Fruit fly (Drosophila melanogaster) whole organism, embryonic: ENCODE measurements around the gene CG18622.

ENCODE experiments used
- Atf6 ChIP-seq: fragments of 200-800 bp; sonication (Bioruptor generic); IDR thresholded peaks from 2 replicates; pipeline ENCODE4 v1.3.6; 2022; ENCODE audit warnings: missing biosample characterization, missing genetic modification characterization
- BEAF-32 ChIP-seq: fragments of 200-800 bp; sonication (Bioruptor generic); optimal IDR thresholded peaks from 3 replicates; lab custom pipeline; 2017; ENCODE audit warnings: missing biosample characterization, missing genetic modification characterization, mild to moderate bottlenecking, moderate library complexity, missing genetic modification reagents
- Blimp-1 ChIP-seq: fragments of 200-800 bp; sonication (Bioruptor generic); optimal IDR thresholded peaks from 3 replicates; lab custom pipeline; 2018; ENCODE audit warnings: missing biosample characterization, missing genetic modification characterization, mild to moderate bottlenecking, moderate library complexity, missing genetic modification reagents
- CG10321 ChIP-seq: fragments of 200-800 bp; sonication (Bioruptor generic); IDR thresholded peaks from 2 replicates; pipeline ENCODE4 v1.3.6; 2022; ENCODE audit warnings: missing biosample characterization, missing genetic modification characterization
- CG10543 ChIP-seq: fragments of 200-800 bp; sonication (Bioruptor generic); optimal IDR thresholded peaks from 3 replicates; lab custom pipeline; 2017; ENCODE audit warnings: missing biosample characterization, mild to moderate bottlenecking, missing genetic modification characterization, moderate library complexity
- CG12744 ChIP-seq: fragments of 200-800 bp; sonication (Bioruptor generic); optimal IDR thresholded peaks from 2 replicates; lab custom pipeline; 2016; ENCODE audit warnings: missing biosample characterization, missing genetic modification characterization
- CG13296 ChIP-seq: fragments of 200-800 bp; sonication (Bioruptor generic); optimal IDR thresholded peaks from 3 replicates; lab custom pipeline; 2018; ENCODE audit warnings: missing biosample characterization, mild to moderate bottlenecking, missing genetic modification characterization
- CG13424 ChIP-seq: fragments of 200-800 bp; sonication (Bioruptor generic); optimal IDR thresholded peaks from 2 replicates; lab custom pipeline; 2019; ENCODE audit warnings: missing biosample characterization, mild to moderate bottlenecking, missing genetic modification characterization, moderate library complexity
- CG14860 ChIP-seq: fragments of 200-800 bp; sonication (Bioruptor generic); IDR thresholded peaks from 3 replicates; pipeline ENCODE4 v1.3.6; 2022; ENCODE audit warnings: missing biosample characterization, missing genetic modification characterization; ENCODE audit not compliant: partially characterized antibody
- CG1602 ChIP-seq: fragments of 200-800 bp; sonication (Bioruptor generic); optimal IDR thresholded peaks from 3 replicates; lab custom pipeline; 2016; ENCODE audit warnings: missing biosample characterization, missing genetic modification characterization
- CG1603 ChIP-seq: fragments of 200-800 bp; sonication (Bioruptor generic); optimal IDR thresholded peaks from 2 replicates; lab custom pipeline; 2019; ENCODE audit warnings: missing biosample characterization, mild to moderate bottlenecking, missing genetic modification characterization, moderate library complexity
- CG17802 ChIP-seq: fragments of 200-800 bp; sonication (Bioruptor generic); optimal IDR thresholded peaks from 2 replicates; lab custom pipeline; 2018; ENCODE audit warnings: missing biosample characterization, mild to moderate bottlenecking, missing genetic modification characterization, moderate library complexity
- CG2116 ChIP-seq: fragments of 200-800 bp; sonication (Bioruptor generic); optimal IDR thresholded peaks from 3 replicates; lab custom pipeline; 2018; ENCODE audit warnings: missing biosample characterization, mild to moderate bottlenecking, missing genetic modification characterization
- CG3163 ChIP-seq: fragments of 200-800 bp; sonication (Bioruptor generic); optimal IDR thresholded peaks from 3 replicates; lab custom pipeline; 2016; ENCODE audit warnings: missing biosample characterization, missing genetic modification characterization
- CG3726 ChIP-seq: fragments of 200-800 bp; sonication (Bioruptor generic); IDR thresholded peaks from 3 replicates; pipeline ENCODE4, ENCODE4 v1.3.6; 2022; ENCODE audit warnings: missing biosample characterization, missing genetic modification characterization
- CG6791 ChIP-seq: fragments of 200-800 bp; sonication (Bioruptor generic); IDR thresholded peaks from 3 replicates; pipeline ENCODE4 v1.3.6; 2022; ENCODE audit warnings: missing biosample characterization, missing genetic modification characterization; ENCODE audit not compliant: partially characterized antibody
- Dbx ChIP-seq: fragments of 200-800 bp; sonication (Bioruptor generic); IDR thresholded peaks from 3 replicates; pipeline ENCODE4 v1.3.6; 2022; ENCODE audit warnings: missing biosample characterization, missing genetic modification characterization
- Deaf1 ChIP-seq: fragments of 200-800 bp; optimal IDR thresholded peaks from 3 replicates; lab custom pipeline; 2019; ENCODE audit warnings: missing biosample characterization, mild to moderate bottlenecking, missing genetic modification characterization, moderate library complexity
- Doc2 ChIP-seq: fragments of 200-800 bp; sonication (Bioruptor generic); IDR thresholded peaks from 2 replicates; pipeline ENCODE4 v1.3.6; 2022; ENCODE audit warnings: missing biosample characterization, missing genetic modification characterization
- E2f2 ChIP-seq: fragments of 200-800 bp; sonication (Bioruptor generic); IDR thresholded peaks from 2 replicates; pipeline ENCODE4 v1.3.6; 2022; ENCODE audit warnings: missing biosample characterization, missing genetic modification characterization
- Gsc ChIP-seq: fragments of 200-800 bp; sonication (Bioruptor generic); IDR thresholded peaks from 2 replicates; pipeline ENCODE4 v1.3.6; 2022; ENCODE audit warnings: missing biosample characterization, missing genetic modification characterization
- HHEX ChIP-seq: fragments of 200-800 bp; sonication (Bioruptor generic); optimal IDR thresholded peaks from 3 replicates; lab custom pipeline; 2017; ENCODE audit warnings: missing biosample characterization, mild to moderate bottlenecking, missing genetic modification characterization, missing genetic modification reagents
- Hr78 ChIP-seq, 2 experiments: fragments of 200-800 bp in 1 of 2; fragments of >200 bp in 1 of 2; sonication (Bioruptor generic) in 1 of 2; optimal IDR thresholded peaks; 2 replicates each; lab custom pipeline; 2017 to 2019; ENCODE audit warnings: missing biosample characterization in 2 of 2, missing genetic modification characterization in 2 of 2, mild to moderate bottlenecking in 1 of 2, moderate library complexity in 1 of 2
- Lpt ChIP-seq: fragments of >200 bp; optimal IDR thresholded peaks from 2 replicates; lab custom pipeline; 2018; ENCODE audit warnings: missing biosample characterization, missing genetic modification characterization
- Med ChIP-seq: fragments of 200-800 bp; sonication (Bioruptor generic); peaks from one replicate; lab custom pipeline; 2016; ENCODE audit warnings: missing biosample characterization, missing genetic modification characterization, mild to moderate bottlenecking, inconsistent platforms, moderate library complexity
- Mes4 ChIP-seq: fragments of 200-800 bp; sonication (Bioruptor generic); optimal IDR thresholded peaks from 2 replicates; lab custom pipeline; 2016; ENCODE audit warnings: missing biosample characterization, missing genetic modification characterization
- NFAT ChIP-seq: fragments of 200-800 bp; sonication (Bioruptor generic); IDR thresholded peaks from 2 replicates; pipeline ENCODE4 v1.3.6; 2022; ENCODE audit warnings: missing biosample characterization, missing genetic modification characterization
- Oaz ChIP-seq: fragments of 200-800 bp; sonication (Bioruptor generic); IDR thresholded peaks from 2 replicates; pipeline ENCODE4 v1.3.6; 2022; ENCODE audit warnings: missing biosample characterization, missing genetic modification characterization
- Opbp ChIP-seq: fragments of 200-800 bp; sonication (Bioruptor generic); IDR thresholded peaks from 3 replicates; pipeline ENCODE4 v1.3.6; 2022; ENCODE audit warnings: missing biosample characterization, missing genetic modification characterization; ENCODE audit not compliant: partially characterized antibody
- Rfx ChIP-seq: fragments of 200-800 bp; sonication (Bioruptor generic); IDR thresholded peaks from 2 replicates; pipeline ENCODE4 v1.3.6; 2022; ENCODE audit warnings: missing biosample characterization, missing genetic modification characterization
- Xrp1 ChIP-seq: fragments of 200-800 bp; sonication (Bioruptor generic); IDR thresholded peaks from 2 replicates; pipeline ENCODE4 v1.3.6; 2022; ENCODE audit warnings: missing biosample characterization, missing genetic modification characterization
- cas ChIP-seq: fragments of 200-800 bp; sonication (Bioruptor generic); IDR thresholded peaks from 2 replicates; pipeline ENCODE4 v1.3.6; 2022; ENCODE audit warnings: missing biosample characterization, missing genetic modification characterization
- cwo ChIP-seq: fragments of 200-800 bp; sonication (Bioruptor generic); optimal IDR thresholded peaks from 3 replicates; lab custom pipeline; 2017; ENCODE audit warnings: missing biosample characterization, missing genetic modification characterization, mild to moderate bottlenecking, moderate library complexity, missing genetic modification reagents
- gcm2 ChIP-seq: fragments of 200-800 bp; sonication (Bioruptor generic); optimal IDR thresholded peaks from 2 replicates; lab custom pipeline; 2016; ENCODE audit warnings: missing biosample characterization, missing genetic modification characterization
- gfzf ChIP-seq: fragments of 200-800 bp; sonication (Bioruptor generic); optimal IDR thresholded peaks from 2 replicates; lab custom pipeline; 2016; ENCODE audit warnings: missing biosample characterization, mild to moderate bottlenecking, missing genetic modification characterization, moderate library complexity
- grn ChIP-seq: fragments of 200-800 bp; sonication (Bioruptor generic); optimal IDR thresholded peaks from 3 replicates; lab custom pipeline; 2017; ENCODE audit warnings: missing biosample characterization, missing genetic modification characterization
- ham ChIP-seq: fragments of 200-800 bp; sonication (Bioruptor generic); IDR thresholded peaks from 2 replicates; pipeline ENCODE4 v1.3.6; 2022; ENCODE audit warnings: missing biosample characterization, missing genetic modification characterization
- inv ChIP-seq: fragments of 200-800 bp; sonication (Bioruptor generic); IDR thresholded peaks from 2 replicates; pipeline ENCODE4 v1.3.6; 2022; ENCODE audit warnings: missing biosample characterization, missing genetic modification characterization; ENCODE audit not compliant: partially characterized antibody
- odd ChIP-seq: fragments of 200-800 bp; sonication (Bioruptor generic); optimal IDR thresholded peaks from 2 replicates; lab custom pipeline; 2017; ENCODE audit warnings: missing biosample characterization, mild to moderate bottlenecking, missing genetic modification characterization
- p53 ChIP-seq: fragments of 200-800 bp; sonication (Bioruptor generic); optimal IDR thresholded peaks from 2 replicates; lab custom pipeline; 2016; ENCODE audit warnings: missing biosample characterization, missing genetic modification characterization
- rib ChIP-seq: fragments of 200-800 bp; sonication (Bioruptor generic); IDR thresholded peaks from 2 replicates; pipeline ENCODE4 v1.3.6; 2022; ENCODE audit warnings: missing biosample characterization, missing genetic modification characterization
- schlank ChIP-seq: fragments of 200-800 bp; sonication (Bioruptor generic); optimal IDR thresholded peaks from 2 replicates; lab custom pipeline; 2018; ENCODE audit warnings: missing biosample characterization, mild to moderate bottlenecking, missing genetic modification characterization
- scrt ChIP-seq: fragments of 200-800 bp; sonication (Bioruptor generic); optimal IDR thresholded peaks from 2 replicates; lab custom pipeline; 2018; ENCODE audit warnings: missing biosample characterization, mild to moderate bottlenecking, missing genetic modification characterization, moderate library complexity
- sd ChIP-seq: fragments of 200-800 bp; sonication (Bioruptor generic); optimal IDR thresholded peaks from 3 replicates; lab custom pipeline; 2018; ENCODE audit warnings: missing biosample characterization, mild to moderate bottlenecking, missing genetic modification characterization, moderate library complexity
- sens ChIP-seq: fragments of 200-800 bp; sonication (Bioruptor generic); peaks from one replicate; lab custom pipeline; 2016; ENCODE audit warnings: missing biosample characterization, missing genetic modification characterization
- sisA ChIP-seq: fragments of 200-800 bp; sonication (Bioruptor generic); IDR thresholded peaks from 2 replicates; pipeline ENCODE4 v1.3.6; 2022; ENCODE audit warnings: missing biosample characterization, missing genetic modification characterization
- sob ChIP-seq: fragments of 200-800 bp; sonication (Bioruptor generic); IDR thresholded peaks from 2 replicates; pipeline ENCODE4 v1.3.6; 2022; ENCODE audit warnings: missing biosample characterization, missing genetic modification characterization
- sug ChIP-seq: fragments of 200-800 bp; optimal IDR thresholded peaks from 2 replicates; lab custom pipeline; 2019; ENCODE audit warnings: missing biosample characterization, mild to moderate bottlenecking, missing genetic modification characterization, moderate library complexity
- vvl ChIP-seq: fragments of 200-800 bp; sonication (Bioruptor generic); IDR thresholded peaks from 2 replicates; pipeline ENCODE4 v1.3.6; 2022; ENCODE audit warnings: missing biosample characterization, missing genetic modification characterization
- zen ChIP-seq: fragments of 200-800 bp; sonication (Bioruptor generic); optimal IDR thresholded peaks from 3 replicates; lab custom pipeline; 2018; ENCODE audit warnings: missing biosample characterization, mild to moderate bottlenecking, missing genetic modification characterization, moderate library complexity

The CG18622 gene

dm6 chr3R:16980958-16981623 lies 6.4 kb downstream of the CG18622 start (continued):
- TF ChIP-seq CG2116 (GFP tag; lab: Kevin White, UChicago): no peak
- TF ChIP-seq CG13424: no peak
- peak; percentile 0 for TF ChIP-seq CG10543
- no peak for TF ChIP-seq E2f2 (GFP tag; lab: Robert Waterston, UW)
- no peak for TF ChIP-seq Oaz
- no peak for TF ChIP-seq cas (GFP tag; lab: Robert Waterston, UW)
- no peak for TF ChIP-seq gcm2 (GFP tag; lab: Kevin White, UChicago)
- no peak for TF ChIP-seq Xrp1 (GFP tag; lab: Robert Waterston, UW)
- no peak for TF ChIP-seq Atf6 (GFP tag; lab: Robert Waterston, UW)
- peak; percentile 63 for TF ChIP-seq sd (tag; lab: Kevin White, UChicago)
- TF ChIP-seq Blimp-1 (GFP tag; lab: Kevin White, UChicago): no peak
- TF ChIP-seq p53 (GFP tag; lab: Kevin White, UChicago): no peak
- no peak for TF ChIP-seq Doc2
- peak; percentile 33; the same call in 1 of the 2 replicates for TF ChIP-seq NFAT (GFP tag; lab: Robert Waterston, UW)
- no peak for TF ChIP-seq Mes4
- TF ChIP-seq odd (GFP tag; lab: Kevin White, UChicago): no peak
- TF ChIP-seq Deaf1 (tag; lab: Kevin White, UChicago): no peak
- peak; percentile 69 for TF ChIP-seq Med (GFP tag; lab: Kevin White, UChicago)
- peak; percentile 23 for TF ChIP-seq CG12744 (GFP tag; lab: Kevin White, UChicago)
- TF ChIP-seq Gsc (GFP tag; lab: Robert Waterston, UW): no peak
- no peak for TF ChIP-seq CG6791 (GFP tag; lab: Robert Waterston, UW)
- no peak for TF ChIP-seq scrt (GFP tag; lab: Kevin White, UChicago)
- no peak for TF ChIP-seq CG1603
- TF ChIP-seq zen (tag; lab: Kevin White, UChicago): no peak
- no peak for TF ChIP-seq gfzf (GFP tag; lab: Kevin White, UChicago)
- peak; percentile 11; the same call in 1 of the 2 replicates for TF ChIP-seq sob
- peak; percentile 26 for TF ChIP-seq sug (tag; lab: Kevin White, UChicago)
- no peak for TF ChIP-seq sisA (GFP tag; lab: Robert Waterston, UW)
- no peak for TF ChIP-seq HHEX (GFP tag; lab: Kevin White, UChicago)
- peak; percentile 25; the same call in 1 of the 3 replicates for TF ChIP-seq Dbx (GFP tag; lab: Robert Waterston, UW)
- peak; percentile 11 for TF ChIP-seq schlank
- TF ChIP-seq CG17802 (tag; lab: Kevin White, UChicago): no peak
- TF ChIP-seq Rfx: peak; percentile 35; the same call in 1 of the 2 replicates
- no peak for TF ChIP-seq CG3726 (GFP tag; lab: Robert Waterston, UW)
- no peak for TF ChIP-seq BEAF-32 (GFP tag; lab: Kevin White, UChicago)
- peak; percentile 39; the same call in 1 of the 2 replicates for TF ChIP-seq rib (GFP tag; lab: Robert Waterston, UW)
- no peak for TF ChIP-seq Lpt (GFP tag; lab: Kevin White, UChicago)
- no peak for TF ChIP-seq Hr78 (GFP tag; optimal IDR thresholded peaks at IDR 0.05; lab: Kevin White, UChicago)
- no peak for TF ChIP-seq inv (GFP tag; lab: Robert Waterston, UW)
- peak; percentile 42 for TF ChIP-seq sens
- TF ChIP-seq ham: no peak
- peak; percentile 33; the same call in 1 of the 2 replicates for TF ChIP-seq vvl
- TF ChIP-seq CG13296 (GFP tag; lab: Kevin White, UChicago): no peak
- TF ChIP-seq cwo (GFP tag; lab: Kevin White, UChicago): peak; percentile 96
- TF ChIP-seq grn (GFP tag; lab: Kevin White, UChicago): peak; percentile 12
- TF ChIP-seq CG1602: no peak
- no peak for TF ChIP-seq Opbp
- TF ChIP-seq CG10321 (GFP tag; lab: Robert Waterston, UW): no peak
- TF ChIP-seq CG3163 (GFP tag; lab: Kevin White, UChicago): no peak
- no peak for TF ChIP-seq CG14860
